Worm (Caenorhabditis elegans): ENCODE data around the gene F49C12.3.

Gene F49C12.3

ce11 chrIV:9322489-9322888 is 22.3 kb downstream of the F49C12.3 start:
- no peak for TF ChIP-seq unc-62 (GFP tag; optimal IDR thresholded peaks at IDR 0.05)

- TF ChIP-seq unc-62 (GFP tag; optimal IDR thresholded peaks at IDR 0.05): no peak
These were observed 23.8 kb downstream of the F49C12.3 start, which contains the start of the genes nspg-11 and F49C12.15 for ce11 chrIV:9323989-9324506. nspg-11 (minus strand) TSS chrIV:9324089. F49C12.15 (plus strand) TSS chrIV:9324456.

ce11 chrIV:9327706-9328105 is 27.5 kb downstream of the F49C12.3 start, which contains the start of gene clec-183:
clec-183 (plus strand) TSS chrIV:9328006.
- TF ChIP-seq unc-62 (GFP tag; optimal IDR thresholded peaks at IDR 0.05): no peak

- no peak for TF ChIP-seq unc-62 (GFP tag; optimal IDR thresholded peaks at IDR 0.05)
These were observed 30.5 kb downstream of the F49C12.3 start, which contains the start of gene nspg-7.1 for ce11 chrIV:9330755-9331154. nspg-7.1 (minus strand) TSS chrIV:9330855.

- no peak for TF ChIP-seq unc-62 (GFP tag; optimal IDR thresholded peaks at IDR 0.05)
These were observed 32.8 kb downstream of the F49C12.3 start for ce11 chrIV:9333007-9333406.

ce11 chrIV:9335552-9336251 is 35.5 kb downstream of the F49C12.3 start, which contains the start of the genes coa-4 and T20D3.14:
coa-4 (minus strand) TSS chrIV:9335602.
T20D3.14 (minus strand) TSS chrIV:9335909.
- TF ChIP-seq unc-62 (GFP tag; optimal IDR thresholded peaks at IDR 0.05): no peak

- no peak for TF ChIP-seq unc-62 (GFP tag; optimal IDR thresholded peaks at IDR 0.05)
These were observed 36.4 kb downstream of the F49C12.3 start, which contains the start of gene T20D3.5 for ce11 chrIV:9336538-9337090. T20D3.5 (plus strand) TSS chrIV:9337040.

- no peak for TF ChIP-seq unc-62 (GFP tag; optimal IDR thresholded peaks at IDR 0.05)
These were observed 39.0 kb downstream of the F49C12.3 start, which contains the start of gene T20D3.6 for ce11 chrIV:9339205-9339604. T20D3.6 (minus strand) TSS chrIV:9339305.

- TF ChIP-seq unc-62 (GFP tag; optimal IDR thresholded peaks at IDR 0.05): no peak
These were observed 41.4 kb downstream of the F49C12.3 start, which contains the start of gene vps-26 for ce11 chrIV:9341591-9341990. vps-26 (minus strand) TSS chrIV:9341790.

ce11 chrIV:9343102-9343599 is 42.9 kb downstream of the F49C12.3 start, which contains the start of gene pigc-1:
pigc-1 (minus strand) TSS chrIV:9343152.
- TF ChIP-seq unc-62 (GFP tag; optimal IDR thresholded peaks at IDR 0.05): no peak
